Worm (Caenorhabditis elegans) whole organism, L4/young adult: ENCODE measurements around the gene Y7A5A.7.

Experiments
- W03F9.2 ChIP-seq: fragments of 150-350 bp; optimal IDR thresholded peaks from 2 replicates; lab custom pipeline; 2014; ENCODE audit warnings: missing biosample characterization, missing genetic modification characterization
- dao-5 ChIP-seq: sonication (generic microtip); optimal IDR thresholded peaks from 2 replicates; lab custom pipeline; 2016; ENCODE audit warnings: missing genotype, missing genetic modification characterization, moderate library complexity, missing compliant biosample characterization
- him-1 ChIP-seq: sonication (generic microtip); optimal IDR thresholded peaks from 2 replicates; lab custom pipeline; 2016; ENCODE audit warnings: missing genotype, missing genetic modification reagents, missing genetic modification characterization, missing compliant biosample characterization

Y7A5A.7 gene

DNA sequence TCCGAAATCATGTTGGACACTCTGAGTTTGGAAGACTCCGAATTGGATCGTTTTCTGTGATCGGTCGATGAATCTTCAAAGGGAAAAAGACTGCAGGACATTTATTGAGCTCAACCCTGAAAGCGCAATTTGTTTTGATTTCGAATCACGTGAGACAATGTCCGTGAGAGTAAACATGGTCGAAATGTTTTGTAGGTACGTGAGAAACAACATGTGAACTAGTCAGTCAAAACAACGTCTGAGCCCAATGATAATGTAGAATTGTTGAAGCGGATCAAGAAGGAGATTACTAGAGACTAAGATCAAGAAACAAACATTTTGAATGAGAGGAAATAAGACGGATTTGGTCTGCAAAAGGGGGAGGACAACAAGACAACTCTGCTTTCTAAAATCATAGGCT, at the start of gene Y7A5A.7:
Y7A5A.7 (minus strand) TSS at position 101 of the 400 bp plus-strand sequence.
- TF ChIP-seq W03F9.2 (tag; lab: Kevin White, UChicago): no peak

- TF ChIP-seq dao-5 (tag; lab: Kevin White, UChicago) (no peak), W03F9.2 (tag; lab: Kevin White, UChicago) (no peak), him-1 (no peak)
Observed at ce11 chrX:15851013-15851412, 47.0 kb upstream of the Y7A5A.7 start.

DNA sequence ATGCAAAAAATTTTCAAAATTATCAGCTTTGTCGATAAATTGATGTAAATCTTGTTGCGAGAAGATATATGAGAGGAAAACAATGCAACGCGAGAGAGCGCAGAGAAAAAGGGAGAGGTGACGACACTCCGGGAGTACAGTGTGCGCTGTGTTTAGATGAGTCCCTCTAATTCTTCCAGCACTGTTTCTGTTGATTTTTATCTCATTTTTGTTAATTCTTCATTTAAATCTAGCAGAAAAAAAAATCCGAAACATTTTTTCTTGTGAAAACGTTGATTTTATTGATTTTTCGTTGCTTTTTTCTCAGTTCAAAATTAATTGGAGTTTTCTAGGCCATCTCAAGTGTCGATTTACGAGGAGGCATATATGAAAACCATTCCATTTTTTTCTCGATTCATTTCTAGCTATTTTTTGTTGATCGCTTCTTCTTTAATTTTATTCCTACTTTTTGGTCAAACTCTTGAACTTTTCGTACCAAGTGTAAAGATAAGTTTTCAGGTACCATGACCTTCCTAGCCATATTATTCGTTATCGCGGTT, 45.5 kb upstream of the Y7A5A.7 start, which contains the start of gene acl-1:
acl-1 (plus strand) TSS at position 489 of the 539 bp plus-strand sequence.
- TF ChIP-seq W03F9.2 (tag; lab: Kevin White, UChicago) (peak; percentile 11), dao-5 (tag; lab: Kevin White, UChicago) (no peak), him-1 (peak; percentile 62)

DNA sequence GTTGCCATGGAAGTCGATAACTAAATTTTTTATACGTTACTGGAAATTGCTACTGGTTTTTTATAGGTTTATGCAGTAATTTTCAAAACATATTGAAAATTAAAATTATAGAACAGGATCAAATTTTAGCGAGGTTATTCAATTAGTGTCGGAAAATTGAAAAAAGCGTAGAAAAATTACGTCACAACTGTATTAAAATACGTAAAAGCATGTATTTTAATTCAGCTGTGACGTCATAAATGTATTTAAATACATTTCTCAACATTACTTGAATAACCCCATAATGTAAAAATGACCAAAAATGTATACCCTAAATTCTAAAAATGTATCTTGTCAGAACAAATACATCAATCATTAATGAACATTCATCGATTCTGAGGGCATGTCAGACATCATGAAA, 44.9 kb upstream of the Y7A5A.7 start:
- TF ChIP-seq dao-5 (tag; lab: Kevin White, UChicago) (no peak), W03F9.2 (tag; lab: Kevin White, UChicago) (no peak), him-1 (no peak)

DNA sequence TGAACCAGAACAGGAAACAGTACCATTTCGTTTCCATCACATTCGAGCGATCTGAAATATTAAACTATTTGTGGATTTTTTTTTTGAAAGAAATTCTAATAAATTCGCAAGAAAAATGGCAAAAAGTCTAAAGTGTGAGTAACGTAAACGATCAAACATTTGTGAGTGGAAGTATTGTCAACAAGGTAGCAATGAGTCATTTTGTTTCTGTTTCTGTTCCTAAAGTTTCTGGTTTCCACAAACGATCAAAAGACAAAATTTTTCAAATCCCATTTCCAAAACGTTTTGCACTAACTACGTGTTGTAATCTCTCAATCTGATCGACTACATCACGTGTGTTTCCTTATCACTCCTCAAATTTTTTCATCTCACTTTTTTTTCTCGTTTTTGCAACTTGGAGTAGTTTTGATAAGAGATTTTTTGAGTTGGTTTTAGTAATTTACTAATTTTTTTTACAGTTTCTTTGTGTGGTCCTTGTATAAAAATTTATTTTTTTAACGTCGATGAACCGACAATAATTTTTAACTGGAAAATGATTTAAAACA, 43.6 kb upstream of the Y7A5A.7 start, which contains the start of gene F59F4.3:
F59F4.3 (minus strand) TSS at position 51 of the 545 bp plus-strand sequence.
- TF ChIP-seq dao-5 (tag; lab: Kevin White, UChicago): no peak
- no peak for TF ChIP-seq him-1
- no peak for TF ChIP-seq W03F9.2 (tag; lab: Kevin White, UChicago)

DNA sequence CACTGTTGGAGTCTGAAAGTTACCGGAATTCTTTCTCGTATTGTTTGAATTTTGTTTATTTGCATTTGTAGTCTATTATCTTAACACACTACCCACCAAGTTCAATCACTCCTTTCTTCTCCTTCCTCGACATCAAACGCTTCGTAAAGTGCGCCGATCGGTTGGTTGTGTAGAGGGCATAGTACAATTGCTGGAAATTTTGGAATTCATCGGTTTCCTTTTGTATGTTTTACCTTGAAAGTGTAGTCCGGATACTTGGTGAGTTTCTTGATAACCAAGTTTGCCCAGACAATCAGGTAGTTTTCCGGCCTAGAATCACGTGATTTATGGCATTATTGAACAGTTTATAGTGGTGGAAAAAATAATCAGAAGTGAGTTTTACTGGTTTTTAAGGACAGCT, 42.6 kb upstream of the Y7A5A.7 start:
- TF ChIP-seq dao-5 (tag; lab: Kevin White, UChicago) (no peak), him-1 (no peak), W03F9.2 (tag; lab: Kevin White, UChicago) (no peak)

- TF ChIP-seq dao-5 (tag; lab: Kevin White, UChicago) (no peak), W03F9.2 (tag; lab: Kevin White, UChicago) (no peak), him-1 (no peak)
Observed at ce11 chrX:15844330-15844729, 40.4 kb upstream of the Y7A5A.7 start.

DNA sequence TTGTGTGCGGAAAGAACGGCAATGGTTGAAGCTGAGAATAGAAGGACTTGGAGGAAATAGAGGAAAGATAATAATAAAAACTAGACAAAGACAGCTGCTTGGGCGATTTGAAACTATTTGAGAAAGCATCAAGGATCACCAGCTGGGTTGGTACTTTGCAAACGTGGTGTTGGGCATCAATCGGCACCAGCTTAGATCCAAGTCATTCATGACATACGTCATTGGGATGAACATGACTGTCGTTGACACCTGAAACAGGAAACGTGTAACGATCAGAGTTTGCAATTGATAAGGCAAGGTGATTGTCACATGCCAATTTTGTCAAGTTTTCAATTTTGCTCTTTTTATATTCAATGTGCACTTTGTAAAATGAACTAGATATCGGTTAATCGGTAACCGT, 38.5 kb upstream of the Y7A5A.7 start:
- TF ChIP-seq dao-5 (tag; lab: Kevin White, UChicago) (no peak), him-1 (no peak), W03F9.2 (tag; lab: Kevin White, UChicago) (no peak)

- TF ChIP-seq W03F9.2 (tag; lab: Kevin White, UChicago) (peak; percentile 91), dao-5 (tag; lab: Kevin White, UChicago) (peak; percentile 92), him-1 (peak; percentile 95)
Observed at ce11 chrX:15841086-15841622, 37.2 kb upstream of the Y7A5A.7 start, which contains the start of gene serp-1.1. serp-1.1 (plus strand) TSS chrX:15841572.

DNA sequence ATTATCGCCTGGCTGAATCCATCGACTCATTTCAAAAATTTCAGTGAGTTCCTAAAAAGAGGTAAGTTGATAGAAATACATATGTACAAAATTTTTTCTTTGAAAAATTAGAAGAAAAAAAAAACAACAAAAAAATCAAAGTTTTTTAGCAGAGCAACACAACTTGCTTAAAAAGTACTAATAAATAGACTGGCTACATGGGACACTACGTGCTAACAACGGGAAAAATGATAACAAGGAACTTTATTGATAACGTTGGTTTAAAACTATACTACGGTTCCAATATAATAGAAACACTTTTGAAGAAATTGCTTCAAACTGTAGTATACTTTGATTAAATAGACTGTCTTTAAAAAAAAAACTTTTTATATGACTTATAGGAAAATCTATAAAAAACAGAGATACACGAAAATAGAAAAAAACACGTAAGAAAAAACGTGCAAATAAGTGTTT, 34.5 kb upstream of the Y7A5A.7 start, which contains the start of gene acox-1.6:
acox-1.6 (minus strand) TSS at position 51 of the 453 bp plus-strand sequence.
- TF ChIP-seq him-1 (no peak), W03F9.2 (tag; lab: Kevin White, UChicago) (no peak), dao-5 (tag; lab: Kevin White, UChicago) (no peak)

DNA sequence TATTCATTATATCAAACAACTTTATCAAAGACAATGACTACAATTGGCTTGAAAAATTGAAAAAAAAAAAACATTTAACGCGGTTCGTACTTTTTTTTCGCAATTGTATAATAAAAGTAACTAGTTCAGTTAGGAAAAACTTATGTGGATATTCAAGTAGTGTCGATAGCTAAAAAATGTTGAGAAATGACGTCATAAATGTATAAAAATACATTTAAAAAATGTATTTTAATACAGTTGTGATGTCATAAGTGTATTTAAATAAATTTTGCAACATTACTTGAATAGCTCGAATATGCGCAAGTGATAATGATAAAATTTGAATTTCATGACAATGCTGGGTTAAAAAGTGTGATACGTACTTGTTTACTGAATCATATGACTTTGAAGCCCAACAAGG, 27.6 kb upstream of the Y7A5A.7 start:
- TF ChIP-seq dao-5 (tag; lab: Kevin White, UChicago) (no peak), him-1 (no peak), W03F9.2 (tag; lab: Kevin White, UChicago) (no peak)

DNA sequence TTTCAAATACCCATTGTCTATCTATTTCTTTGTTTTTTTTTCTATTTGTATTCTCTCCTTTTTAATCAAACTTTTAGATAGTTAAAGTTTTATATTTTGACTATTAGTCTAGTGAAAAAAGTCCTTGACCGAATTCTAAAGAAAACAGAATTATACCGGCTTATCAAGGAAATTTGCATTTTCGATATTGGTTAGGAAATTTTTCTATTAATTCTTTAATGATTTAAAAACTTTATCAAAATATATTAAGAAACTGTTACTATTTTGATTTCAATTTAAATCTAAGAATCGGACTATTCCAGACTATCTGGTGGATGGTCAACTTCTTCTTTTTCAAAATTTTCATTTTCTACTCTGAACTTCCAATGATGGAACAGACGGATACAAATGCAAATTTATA, 24.1 kb upstream of the Y7A5A.7 start, which contains the start of gene Y7A5A.20:
Y7A5A.20 (plus strand) TSS at position 301 of the 400 bp plus-strand sequence.
- no peak for TF ChIP-seq W03F9.2 (tag; lab: Kevin White, UChicago)

DNA sequence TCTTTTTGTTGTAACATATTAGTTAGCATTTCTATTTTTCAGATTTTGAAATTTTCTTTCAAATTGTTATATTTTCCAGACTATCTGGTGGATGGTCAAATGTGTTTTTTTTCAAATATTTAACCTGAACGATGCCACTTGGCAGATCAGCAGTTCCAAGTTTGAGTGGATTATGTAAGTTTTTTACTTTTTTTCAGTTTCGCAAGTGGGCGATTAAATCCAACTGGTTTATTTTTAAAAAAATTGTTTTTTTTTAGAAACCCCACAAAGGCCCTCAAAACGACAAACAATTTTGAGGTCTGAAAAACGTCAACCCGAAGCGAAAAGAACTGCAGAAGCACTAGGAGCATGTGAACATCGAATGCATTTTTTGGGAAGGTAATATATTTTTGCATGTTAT, 22.9 kb upstream of the Y7A5A.7 start, which contains the start of gene Y7A5A.9:
Y7A5A.9 (plus strand) TSS at position 301 of the 400 bp plus-strand sequence.
- TF ChIP-seq him-1: no peak
- no peak for TF ChIP-seq W03F9.2 (tag; lab: Kevin White, UChicago)
- TF ChIP-seq dao-5 (tag; lab: Kevin White, UChicago): no peak

- TF ChIP-seq W03F9.2 (tag; lab: Kevin White, UChicago): no peak
- no peak for TF ChIP-seq dao-5 (tag; lab: Kevin White, UChicago)
- no peak for TF ChIP-seq him-1
Observed at ce11 chrX:15822197-15822596, 18.2 kb upstream of the Y7A5A.7 start, which contains the start of gene Y7A5A.8. Y7A5A.8 (plus strand) TSS chrX:15822497.
